Fruit fly (Drosophila melanogaster): ENCODE data around the gene Cyp4e3.

Cyp4e3 gene

DNA sequence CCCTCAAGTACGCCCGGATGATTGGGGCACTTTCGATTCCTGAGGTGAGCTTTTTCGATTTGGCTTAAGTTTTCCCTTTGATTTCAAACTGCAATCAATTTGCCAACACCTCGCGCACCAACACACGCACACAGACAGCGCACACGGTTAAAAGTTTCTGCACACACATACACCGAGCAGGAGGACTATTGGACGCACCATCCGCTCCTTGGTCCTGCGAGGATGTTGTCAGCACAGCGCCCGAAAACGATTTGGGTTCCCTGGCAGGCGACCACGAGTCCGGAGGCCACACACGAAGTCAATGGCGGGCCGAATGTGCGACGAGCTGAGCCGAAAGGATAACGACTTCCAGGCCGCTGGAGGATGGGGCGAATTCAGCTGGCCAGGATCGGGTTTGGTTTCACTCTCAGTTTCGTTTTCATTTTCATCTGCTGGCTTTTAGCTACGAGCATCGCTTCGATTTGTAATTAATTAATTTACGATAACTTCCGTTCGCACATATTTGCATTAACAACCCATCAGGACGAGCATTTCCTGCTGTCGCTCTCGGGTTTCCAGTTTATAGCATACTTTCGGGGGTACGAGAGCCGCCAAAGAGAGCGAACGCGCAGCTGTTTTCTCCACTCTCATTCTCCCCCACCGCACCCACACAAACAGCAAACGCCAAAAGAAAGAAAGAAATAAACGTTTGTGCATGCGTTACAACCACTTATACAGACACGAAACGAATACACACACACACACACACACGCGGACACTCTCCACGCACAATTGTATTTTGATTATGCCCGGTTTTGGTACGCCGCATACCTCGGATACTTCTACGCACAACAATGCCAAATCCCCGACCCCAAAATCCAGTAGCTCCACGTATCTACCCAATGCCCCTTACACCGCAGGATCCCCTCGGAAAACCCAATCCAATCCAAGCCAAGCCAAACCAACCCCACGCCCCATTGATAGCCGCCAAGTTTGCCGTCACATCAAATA lies 3.3 kb downstream of the Cyp4e3 start, which contains the start of gene Nckx30C (continued):
- TF ChIP-seq CG12104 (GFP tag; optimal IDR thresholded peaks at IDR 0.05) (no peak), Xrp1 (GFP tag; IDR thresholded peaks at IDR 0.05) (no peak), gce (GFP tag; IDR thresholded peaks at IDR 0.05) (no peak), tna (GFP tag; IDR thresholded peaks at IDR 0.05; ENCODE audit: partially characterized antibody) (no peak), crol (GFP tag; IDR thresholded peaks at IDR 0.05) (0 out of 2 replicates have a peak, but pooled peaks have one; percentile 14), sd (tag; optimal IDR thresholded peaks at IDR 0.05) (peak; percentile 67), ash1 (GFP tag; optimal IDR thresholded peaks at IDR 0.05) (no peak), Deaf1 (tag; optimal IDR thresholded peaks at IDR 0.05) (peak; percentile 94), CG8924 (tag; optimal IDR thresholded peaks at IDR 0.05) (no peak), CG18262 (tag; optimal IDR thresholded peaks at IDR 0.05) (no peak), Ets97D (GFP tag; optimal IDR thresholded peaks at IDR 0.05) (no peak), gro (GFP tag; optimal IDR thresholded peaks at IDR 0.05) (no peak), salm (tag; optimal IDR thresholded peaks at IDR 0.05) (no peak), hkb (optimal IDR thresholded peaks at IDR 0.05) (no peak), hkb (GFP tag; IDR thresholded peaks at IDR 0.05) (no peak), CG1792 (GFP tag; optimal IDR thresholded peaks at IDR 0.05) (no peak), CG34422 (GFP tag; IDR thresholded peaks at IDR 0.05) (no peak), CG13424 (tag; optimal IDR thresholded peaks at IDR 0.05) (no peak), CG16863 (GFP tag; optimal IDR thresholded peaks at IDR 0.05) (no peak), Lpt (GFP tag; optimal IDR thresholded peaks at IDR 0.05) (no peak), CG18764 (GFP tag; optimal IDR thresholded peaks at IDR 0.05) (no peak), CG10654 (GFP tag; optimal IDR thresholded peaks at IDR 0.05) (no peak), CG4730 (GFP tag; IDR thresholded peaks at IDR 0.05) (no peak), CG18619 (GFP tag; optimal IDR thresholded peaks at IDR 0.05) (no peak), Sry-β (GFP tag; optimal IDR thresholded peaks at IDR 0.05) (no peak), CG9876 (GFP tag; optimal IDR thresholded peaks at IDR 0.05) (no peak), CG9437 (GFP tag; optimal IDR thresholded peaks at IDR 0.05) (no peak), eve (GFP tag; optimal IDR thresholded peaks at IDR 0.05) (no peak), dmrt11E (tag; optimal IDR thresholded peaks at IDR 0.05) (no peak), Vsx1 (GFP tag; optimal IDR thresholded peaks at IDR 0.05) (no peak), sim (GFP tag; IDR thresholded peaks at IDR 0.05) (no peak), sima (GFP tag; optimal IDR thresholded peaks at IDR 0.05) (no peak), ci (GFP tag; IDR thresholded peaks at IDR 0.05) (no peak), abd-A (tag; optimal IDR thresholded peaks at IDR 0.05) (peak; percentile 81), schlank (tag; optimal IDR thresholded peaks at IDR 0.05) (no peak), Med (GFP tag) (peak; percentile 56), CG9727 (GFP tag; optimal IDR thresholded peaks at IDR 0.05) (no peak), corto (GFP tag; optimal IDR thresholded peaks at IDR 0.05) (no peak), HLHmδ (GFP tag; optimal IDR thresholded peaks at IDR 0.05) (no peak), ssp (GFP tag; IDR thresholded peaks at IDR 0.05) (no peak), Nf-YA (GFP tag; IDR thresholded peaks at IDR 0.05) (no peak), scrt (GFP tag; optimal IDR thresholded peaks at IDR 0.05) (no peak), Nf-YB (GFP tag; optimal IDR thresholded peaks at IDR 0.05) (no peak), sqz (GFP tag; optimal IDR thresholded peaks at IDR 0.05) (no peak), CG17829 (tag; optimal IDR thresholded peaks at IDR 0.05) (no peak), Sin3A (optimal IDR thresholded peaks at IDR 0.05) (no peak), CG14014 (GFP tag; IDR thresholded peaks at IDR 0.05) (no peak), CG9932 (GFP tag; IDR thresholded peaks at IDR 0.05) (no peak), bab2 (GFP tag; optimal IDR thresholded peaks at IDR 0.05) (no peak), Oaz (GFP tag; IDR thresholded peaks at IDR 0.05) (no peak), br (optimal IDR thresholded peaks at IDR 0.05) (no peak)

Data from whole organism, embryonic.